Worm (Caenorhabditis elegans): ENCODE measurements around the gene C46E10.3.

C46E10.3 gene

ce11 chrII:3684487-3685067 is 36.5 kb upstream of the C46E10.3 start:
- TF ChIP-seq ceh-28 (tag; optimal IDR thresholded peaks at IDR 0.05) (peak; percentile 40), Y75B8A.6 (GFP tag; IDR thresholded peaks at IDR 0.05) (no peak), F49E8.2 (tag; optimal IDR thresholded peaks at IDR 0.05; ENCODE audit: borderline replicate concordance) (no peak), daf-16 (GFP tag; optimal IDR thresholded peaks at IDR 0.05) (no peak), daf-16 (tag; optimal IDR thresholded peaks at IDR 0.05) (peak; percentile 21), pqm-1 (tag; optimal IDR thresholded peaks at IDR 0.05) (peak; percentile 5), dmd-6 (GFP tag; IDR thresholded peaks at IDR 0.05) (peak; percentile 42; the same call in 1 of the 2 replicates)

DNA sequence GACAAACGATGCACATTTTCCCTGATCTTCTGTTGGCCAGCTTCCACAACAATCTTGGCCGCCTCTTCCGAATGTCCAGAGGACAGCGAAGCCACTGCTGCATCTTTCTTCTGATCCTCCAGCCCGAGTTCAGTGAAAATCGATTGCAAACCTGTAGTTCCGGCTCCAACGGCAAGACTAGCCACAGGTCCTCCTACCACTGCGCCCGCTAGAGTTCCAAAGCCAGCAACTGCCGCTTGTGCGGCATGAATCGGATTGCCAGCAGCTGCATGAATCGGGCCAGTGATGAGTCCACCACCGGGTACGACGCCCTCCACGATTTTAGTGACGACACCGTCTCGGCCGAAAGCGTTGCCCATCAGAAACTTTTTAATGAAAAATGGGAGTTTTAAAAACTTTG is 32.8 kb upstream of the C46E10.3 start, which contains the start of gene ifas-1:
ifas-1 (minus strand) TSS at position 387 of the 400 bp plus-strand sequence.
- TF ChIP-seq dmd-9 (GFP tag; IDR thresholded peaks at IDR 0.05) (no peak), set-16 (GFP tag; IDR thresholded peaks at IDR 0.05) (peak; percentile 70)

- no peak for TF ChIP-seq zfp-2 (tag; optimal IDR thresholded peaks at IDR 0.05)
- TF ChIP-seq ceh-32 (tag; optimal IDR thresholded peaks at IDR 0.05; ENCODE audit: poor library complexity) = no peak
- TF ChIP-seq nhr-10 (tag; optimal IDR thresholded peaks at IDR 0.05) = no peak
- no peak for TF ChIP-seq lin-13 (GFP tag; optimal IDR thresholded peaks at IDR 0.05)
- TF ChIP-seq aha-1 (tag) = peak; percentile 34
These were observed 30.5 kb upstream of the C46E10.3 start, which contains the start of gene srx-101 for ce11 chrII:3690646-3691045. srx-101 (minus strand) TSS chrII:3690746.

ce11 chrII:3694664-3695063 is 26.5 kb upstream of the C46E10.3 start, which contains the start of gene srx-102:
srx-102 (minus strand) TSS chrII:3694764.
- TF ChIP-seq dmd-8 (GFP tag; IDR thresholded peaks at IDR 0.05) (no peak), unc-62 (GFP tag; optimal IDR thresholded peaks at IDR 0.05 in 1 of 2) (peak in 1 of 2 experiments; percentile 45), unc-62 (tag; optimal IDR thresholded peaks at IDR 0.05) (no peak), mep-1 (tag; optimal IDR thresholded peaks at IDR 0.05) (no peak), zfp-3 (GFP tag; conservative IDR thresholded peaks at IDR 0.05) (no peak), ces-1 (GFP tag; optimal IDR thresholded peaks at IDR 0.05) (no peak), egl-27 (tag; optimal IDR thresholded peaks at IDR 0.05) (no peak), nhr-237 (tag; optimal IDR thresholded peaks at IDR 0.05) (no peak), nhr-102 (tag; optimal IDR thresholded peaks at IDR 0.05) (no peak)

DNA sequence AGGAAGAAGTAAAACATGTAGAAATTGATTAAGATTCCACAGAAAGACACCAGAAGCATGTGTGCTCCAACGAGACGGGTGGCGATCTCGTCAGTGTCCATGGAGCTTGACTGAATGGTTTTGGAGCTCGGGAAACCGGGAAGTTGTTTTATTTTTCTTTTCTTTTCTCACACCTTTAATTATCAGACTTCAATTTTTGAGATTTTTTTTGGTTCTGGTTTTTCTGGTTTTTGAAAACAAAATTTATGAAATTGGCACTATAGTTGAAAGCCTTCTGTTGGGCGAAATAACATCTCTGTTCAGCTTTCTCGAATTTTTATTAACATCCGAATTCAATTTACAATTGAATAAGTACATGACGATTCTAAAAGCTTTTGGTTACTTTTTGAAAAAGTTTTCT is 21.5 kb upstream of the C46E10.3 start, which contains the start of gene srx-104:
srx-104 (minus strand) TSS at position 101 of the 400 bp plus-strand sequence.
- TF ChIP-seq F37D6.2 (tag; optimal IDR thresholded peaks at IDR 0.05) (no peak), ztf-11 (tag; optimal IDR thresholded peaks at IDR 0.05) (no peak), dpl-1 (GFP tag; optimal IDR thresholded peaks at IDR 0.05) (no peak), nhr-28 (tag; optimal IDR thresholded peaks at IDR 0.05) (no peak), pqm-1 (tag; optimal IDR thresholded peaks at IDR 0.05) (no peak), dve-1 (tag; optimal IDR thresholded peaks at IDR 0.05; ENCODE audit: insufficient read depth) (no peak), zag-1 (tag; optimal IDR thresholded peaks at IDR 0.05) (no peak), D1046.2 (GFP tag; IDR thresholded peaks at IDR 0.05) (no peak)

DNA sequence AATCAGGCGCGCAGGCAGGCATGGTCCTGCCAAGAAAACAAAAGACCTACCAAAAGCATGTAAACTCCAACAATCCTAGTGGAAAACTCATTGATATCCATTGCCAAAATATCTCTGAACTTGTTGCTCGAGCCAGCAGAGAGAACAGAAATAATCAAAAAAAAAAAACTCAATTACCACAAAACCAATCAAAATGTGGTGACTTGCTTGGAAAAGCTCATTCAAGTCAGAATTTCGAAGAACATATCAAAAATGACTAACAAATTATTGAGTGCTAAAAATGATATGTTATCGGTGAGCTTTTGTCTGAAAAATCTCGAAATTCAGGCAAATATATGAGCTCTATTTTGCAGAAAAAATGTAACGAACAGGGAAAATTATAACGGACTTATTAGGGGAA is 19.8 kb upstream of the C46E10.3 start, which contains the start of gene srx-105:
srx-105 (minus strand) TSS at position 101 of the 400 bp plus-strand sequence.
- TF ChIP-seq nhr-10 (tag; optimal IDR thresholded peaks at IDR 0.05) = no peak
- TF ChIP-seq madf-5 (GFP tag; IDR thresholded peaks at IDR 0.05) = no peak
- no peak for TF ChIP-seq unc-39 (tag; optimal IDR thresholded peaks at IDR 0.05)
- TF ChIP-seq tra-1 (GFP tag; IDR thresholded peaks at IDR 0.05) = no peak
- TF ChIP-seq ztf-11 (tag; optimal IDR thresholded peaks at IDR 0.05) = no peak
- TF ChIP-seq hlh-11 (tag; optimal IDR thresholded peaks at IDR 0.05) = no peak
- TF ChIP-seq F49E8.2 (tag; optimal IDR thresholded peaks at IDR 0.05; ENCODE audit: borderline replicate concordance) = no peak
- no peak for TF ChIP-seq nhr-42 (GFP tag; IDR thresholded peaks at IDR 0.05)
- TF ChIP-seq F44E2.7 (GFP tag; IDR thresholded peaks at IDR 0.05) = no peak
- no peak for TF ChIP-seq ama-1 (optimal IDR thresholded peaks at IDR 0.05)
- no peak for TF ChIP-seq hmg-1.1 (GFP tag; IDR thresholded peaks at IDR 0.05)
